Fruit fly (Drosophila melanogaster) Kc167 (cell line): ENCODE data around the gene Mtr3.

ENCODE experiments used
- Myc ChIP-seq: fragments of >200 bp; optimal IDR thresholded peaks from 2 replicates; lab custom pipeline; 2017; ENCODE audit warnings: missing external identifiers
- Sin3A ChIP-seq: fragments of >200 bp; optimal IDR thresholded peaks from 2 replicates; lab custom pipeline; 2018; ENCODE audit warnings: missing external identifiers
- h ChIP-seq: fragments of >200 bp; optimal IDR thresholded peaks from 3 replicates; lab custom pipeline; 2018; ENCODE audit warnings: missing external identifiers
- insv ChIP-seq: fragments of >200 bp; optimal IDR thresholded peaks from 3 replicates; lab custom pipeline; 2018; ENCODE audit warnings: missing external identifiers
- psq ChIP-seq: fragments of >200 bp; optimal IDR thresholded peaks from 2 replicates; lab custom pipeline; 2017; ENCODE audit warnings: missing external identifiers
- ttk ChIP-seq: sonication (Bioruptor generic); optimal IDR thresholded peaks from 2 replicates; lab custom pipeline; 2017; ENCODE audit warnings: missing external identifiers

Gene Mtr3

dm6 chr3L:19932917-19933316, 19.4 kb upstream of the Mtr3 start:
- no peak for TF ChIP-seq psq (lab: Kevin White, UChicago)
- TF ChIP-seq h: no peak
- no peak for TF ChIP-seq insv (lab: Kevin White, UChicago)
- TF ChIP-seq Myc (lab: Kevin White, UChicago): no peak
- TF ChIP-seq ttk (lab: Kevin White, UChicago): no peak
- no peak for TF ChIP-seq Sin3A (lab: Kevin White, UChicago)

dm6 chr3L:19931391-19931790, 17.9 kb upstream of the Mtr3 start, which contains the start of gene CG46462:
CG46462 (plus strand) TSS chr3L:19931691.
- no peak for TF ChIP-seq psq (lab: Kevin White, UChicago)
- no peak for TF ChIP-seq Sin3A (lab: Kevin White, UChicago)
- no peak for TF ChIP-seq Myc (lab: Kevin White, UChicago)
- TF ChIP-seq insv (lab: Kevin White, UChicago): no peak
- no peak for TF ChIP-seq h
- TF ChIP-seq ttk (lab: Kevin White, UChicago): no peak

dm6 chr3L:19929719-19930334, 16.3 kb upstream of the Mtr3 start:
- TF ChIP-seq Myc (lab: Kevin White, UChicago): no peak
- no peak for TF ChIP-seq ttk (lab: Kevin White, UChicago)
- TF ChIP-seq h: no peak
- TF ChIP-seq psq (lab: Kevin White, UChicago): no peak
- no peak for TF ChIP-seq insv (lab: Kevin White, UChicago)
- TF ChIP-seq Sin3A (lab: Kevin White, UChicago): no peak

dm6 chr3L:19929051-19929718, 15.7 kb upstream of the Mtr3 start:
- no peak for TF ChIP-seq ttk (lab: Kevin White, UChicago)
- no peak for TF ChIP-seq insv (lab: Kevin White, UChicago)
- no peak for TF ChIP-seq h
- no peak for TF ChIP-seq Sin3A (lab: Kevin White, UChicago)
- no peak for TF ChIP-seq psq (lab: Kevin White, UChicago)
- no peak for TF ChIP-seq Myc (lab: Kevin White, UChicago)

- no peak for TF ChIP-seq psq (lab: Kevin White, UChicago)
- TF ChIP-seq ttk (lab: Kevin White, UChicago): no peak
- no peak for TF ChIP-seq Myc (lab: Kevin White, UChicago)
- no peak for TF ChIP-seq h
- TF ChIP-seq Sin3A (lab: Kevin White, UChicago): no peak
- no peak for TF ChIP-seq insv (lab: Kevin White, UChicago)
Measured at dm6 chr3L:19928435-19929011, 15.0 kb upstream of the Mtr3 start, which contains the start of the genes CG8004 and RhoGDI. CG8004 (minus strand) TSS chr3L:19928508. RhoGDI (plus strand) TSS chr3L:19928743.

dm6 chr3L:19924771-19925304, 11.3 kb upstream of the Mtr3 start, which contains the start of gene Grasp65:
Grasp65 (plus strand) TSS chr3L:19924943.
- TF ChIP-seq h (no peak), Myc (lab: Kevin White, UChicago) (no peak), insv (lab: Kevin White, UChicago) (no peak), ttk (lab: Kevin White, UChicago) (no peak), Sin3A (lab: Kevin White, UChicago) (no peak), psq (lab: Kevin White, UChicago) (no peak)

- TF ChIP-seq psq (lab: Kevin White, UChicago) (no peak), h (no peak), insv (lab: Kevin White, UChicago) (no peak), ttk (lab: Kevin White, UChicago) (no peak)
Measured at dm6 chr3L:19922833-19923745, 9.6 kb upstream of the Mtr3 start, which contains the start of gene Pfdn6. Pfdn6 (plus strand) TSS chr3L:19923671.

- TF ChIP-seq ttk (lab: Kevin White, UChicago) (no peak), Myc (lab: Kevin White, UChicago) (no peak), h (no peak), insv (lab: Kevin White, UChicago) (no peak), psq (lab: Kevin White, UChicago) (no peak), Sin3A (lab: Kevin White, UChicago) (no peak)
Measured at dm6 chr3L:19919981-19920380, 6.5 kb upstream of the Mtr3 start.

dm6 chr3L:19914833-19915232, 1.3 kb upstream of the Mtr3 start, which contains the start of gene Rpn1:
Rpn1 (plus strand) TSS chr3L:19915051.
- no peak for TF ChIP-seq Myc (lab: Kevin White, UChicago)
- TF ChIP-seq psq (lab: Kevin White, UChicago): no peak

dm6 chr3L:19910054-19910414, 3.5 kb downstream of the Mtr3 start, which contains the start of the genes Mi-2 and Prp3:
Mi-2 (minus strand) TSS chr3L:19910215.
Prp3 (plus strand) TSS chr3L:19910300.
- no peak for TF ChIP-seq insv (lab: Kevin White, UChicago)
- TF ChIP-seq Myc (lab: Kevin White, UChicago): no peak
- no peak for TF ChIP-seq ttk (lab: Kevin White, UChicago)
- no peak for TF ChIP-seq h
- no peak for TF ChIP-seq Sin3A (lab: Kevin White, UChicago)
- no peak for TF ChIP-seq psq (lab: Kevin White, UChicago)
